In genomic region chr2L:14556811-14557210, dm6 we compare ENCODE assay signal across 1 fruit fly cellular context.
TF ChIP-seq lines count a peak whose summit lies in the region.

No protein-coding gene starts in this region.

TF ChIP-seq in whole organism, embryonic, 481 proteins besides CTCF, POLR2A, EP300 and RAD21 (continued from another document and continues in another):
- peak; percentile 80 for TF ChIP-seq CG12299 (tag; optimal IDR thresholded peaks at IDR 0.05; lab: Kevin White, UChicago)
- TF ChIP-seq CG7357 (GFP tag; IDR thresholded peaks at IDR 0.05; lab: Robert Waterston, UW): no peak
- peak; percentile 23 for TF ChIP-seq bigmax (GFP tag; optimal IDR thresholded peaks at IDR 0.05; lab: Kevin White, UChicago)
- TF ChIP-seq da (GFP tag; optimal IDR thresholded peaks at IDR 0.05; lab: Kevin White, UChicago): peak; percentile 73
- TF ChIP-seq MTF-1 (GFP tag; optimal IDR thresholded peaks at IDR 0.05; lab: Kevin White, UChicago; ENCODE audit: borderline replicate concordance): peak; percentile 88
- no peak for TF ChIP-seq Oaz (GFP tag; IDR thresholded peaks at IDR 0.05; lab: Robert Waterston, UW)
- TF ChIP-seq ac (GFP tag; optimal IDR thresholded peaks at IDR 0.05; lab: Kevin White, UChicago): peak; percentile 94
- TF ChIP-seq Xrp1 (GFP tag; IDR thresholded peaks at IDR 0.05; lab: Robert Waterston, UW): peak; percentile 86
- TF ChIP-seq CkIIα-i1 (GFP tag; IDR thresholded peaks at IDR 0.05; lab: Robert Waterston, UW): no peak
- TF ChIP-seq CG8388 (GFP tag; optimal IDR thresholded peaks at IDR 0.05; lab: Kevin White, UChicago): peak; percentile 62
- peak; percentile 61 for TF ChIP-seq Bteb2 (GFP tag; optimal IDR thresholded peaks at IDR 0.05; lab: Kevin White, UChicago)
- TF ChIP-seq Elba2 (GFP tag; optimal IDR thresholded peaks at IDR 0.05; lab: Kevin White, UChicago): no peak
- peak; percentile 85 for TF ChIP-seq CG18599 (GFP tag; optimal IDR thresholded peaks at IDR 0.05; lab: Kevin White, UChicago)
- TF ChIP-seq corto (GFP tag; optimal IDR thresholded peaks at IDR 0.05; lab: Kevin White, UChicago): no peak
- peak; percentile 35 for TF ChIP-seq Xbp1 (GFP tag; optimal IDR thresholded peaks at IDR 0.05; lab: Kevin White, UChicago)
- peak; percentile 57 for TF ChIP-seq CG15011 (GFP tag; optimal IDR thresholded peaks at IDR 0.05; lab: Kevin White, UChicago)
- 0 out of 3 replicates have a peak, but pooled peaks have one; percentile 5 for TF ChIP-seq Mrtf (GFP tag; IDR thresholded peaks at IDR 0.05; lab: Robert Waterston, UW)
- peak; percentile 75 for TF ChIP-seq CG4328 (GFP tag; optimal IDR thresholded peaks at IDR 0.05; lab: Kevin White, UChicago)
- peak; percentile 93 for TF ChIP-seq CG10209 (GFP tag; optimal IDR thresholded peaks at IDR 0.05; lab: Kevin White, UChicago)
- peak; percentile 87 for TF ChIP-seq zfh1 (GFP tag; IDR thresholded peaks at IDR 0.05; lab: Robert Waterston, UW)
- TF ChIP-seq sd (tag; optimal IDR thresholded peaks at IDR 0.05; lab: Kevin White, UChicago): peak; percentile 80
- TF ChIP-seq ro (GFP tag; IDR thresholded peaks at IDR 0.05; lab: Robert Waterston, UW): peak; percentile 37; the same call in 1 of the 2 replicates
- TF ChIP-seq grau (tag; optimal IDR thresholded peaks at IDR 0.05; lab: Kevin White, UChicago): peak; percentile 48
- TF ChIP-seq CG15073 (GFP tag; optimal IDR thresholded peaks at IDR 0.05; lab: Kevin White, UChicago): peak; percentile 14
- peak; percentile 8 for TF ChIP-seq pros (GFP tag; optimal IDR thresholded peaks at IDR 0.05; lab: Kevin White, UChicago)
- TF ChIP-seq Hey (tag; optimal IDR thresholded peaks at IDR 0.05; lab: Kevin White, UChicago): peak; percentile 71
- no peak for TF ChIP-seq Bgb (GFP tag; IDR thresholded peaks at IDR 0.05; lab: Robert Waterston, UW; ENCODE audit: partially characterized antibody)
- TF ChIP-seq CG4820 (GFP tag; optimal IDR thresholded peaks at IDR 0.05; lab: Kevin White, UChicago): peak; percentile 76
- TF ChIP-seq fru (optimal IDR thresholded peaks at IDR 0.05; lab: Kevin White, UChicago): no peak
- peak; percentile 3 for TF ChIP-seq CG7271 (tag; optimal IDR thresholded peaks at IDR 0.05; lab: Kevin White, UChicago)
- TF ChIP-seq CG6854 (GFP tag; optimal IDR thresholded peaks at IDR 0.05; lab: Kevin White, UChicago): peak; percentile 57
- TF ChIP-seq CG10267 (tag; optimal IDR thresholded peaks at IDR 0.05; lab: Kevin White, UChicago): peak; percentile 58
- TF ChIP-seq CG4404 (GFP tag; IDR thresholded peaks at IDR 0.05; lab: Robert Waterston, UW): no peak
- no peak for TF ChIP-seq cad (GFP tag; optimal IDR thresholded peaks at IDR 0.05; lab: Kevin White, UChicago)
- TF ChIP-seq CG14441 (GFP tag; IDR thresholded peaks at IDR 0.05; lab: Robert Waterston, UW): peak; percentile 11; the same call in 1 of the 2 replicates
- peak; percentile 59; the same call in 1 of the 2 replicates for TF ChIP-seq sens-2 (GFP tag; IDR thresholded peaks at IDR 0.05; lab: Robert Waterston, UW)
- TF ChIP-seq CG8944 (GFP tag; optimal IDR thresholded peaks at IDR 0.05; lab: Kevin White, UChicago): peak; percentile 85
- TF ChIP-seq CG43689 (GFP tag; IDR thresholded peaks at IDR 0.05; lab: Robert Waterston, UW): no peak
- TF ChIP-seq CG11247 (GFP tag; IDR thresholded peaks at IDR 0.05; lab: Robert Waterston, UW): peak; percentile 68
- TF ChIP-seq mam (GFP tag; optimal IDR thresholded peaks at IDR 0.05; lab: Kevin White, UChicago): peak; percentile 57
- TF ChIP-seq CG3995 (GFP tag; optimal IDR thresholded peaks at IDR 0.05; lab: Kevin White, UChicago): no peak
- TF ChIP-seq D (optimal IDR thresholded peaks at IDR 0.05; lab: Kevin White, UChicago): no peak
- TF ChIP-seq D (GFP tag; optimal IDR thresholded peaks at IDR 0.05; lab: Kevin White, UChicago): peak; percentile 93
- TF ChIP-seq usp (GFP tag; optimal IDR thresholded peaks at IDR 0.05; lab: Kevin White, UChicago): no peak
- peak in 1 of 2 experiments; percentile 15 for TF ChIP-seq Eip74EF (GFP tag; optimal IDR thresholded peaks at IDR 0.05; lab: Kevin White, UChicago)
- TF ChIP-seq CG17612 (GFP tag; IDR thresholded peaks at IDR 0.05; lab: Robert Waterston, UW): peak; percentile 25; the same call in 1 of the 2 replicates
- TF ChIP-seq CG14710 (tag; optimal IDR thresholded peaks at IDR 0.05; lab: Kevin White, UChicago): peak; percentile 83
- TF ChIP-seq CHES-1-like (GFP tag; optimal IDR thresholded peaks at IDR 0.05; lab: Kevin White, UChicago): peak; percentile 79
- peak; percentile 92 for TF ChIP-seq org-1 (GFP tag; optimal IDR thresholded peaks at IDR 0.05; lab: Kevin White, UChicago)
- TF ChIP-seq ato (GFP tag; IDR thresholded peaks at IDR 0.05; lab: Robert Waterston, UW; ENCODE audit: partially characterized antibody): no peak
- TF ChIP-seq CG13775 (GFP tag; optimal IDR thresholded peaks at IDR 0.05; lab: Kevin White, UChicago): peak; percentile 69
- peak; percentile 92 for TF ChIP-seq NK7.1 (GFP tag; optimal IDR thresholded peaks at IDR 0.05; lab: Kevin White, UChicago)
- peak; percentile 93 for TF ChIP-seq CG8089 (GFP tag; optimal IDR thresholded peaks at IDR 0.05; lab: Kevin White, UChicago)
- TF ChIP-seq trem (tag; optimal IDR thresholded peaks at IDR 0.05; lab: Kevin White, UChicago): no peak
- no peak for TF ChIP-seq esg (GFP tag; conservative IDR thresholded peaks at IDR 0.05; lab: Robert Waterston, UW)
- TF ChIP-seq ara (GFP tag; IDR thresholded peaks at IDR 0.05; lab: Robert Waterston, UW): peak; percentile 84
- TF ChIP-seq CG17186 (GFP tag; optimal IDR thresholded peaks at IDR 0.05; lab: Kevin White, UChicago): peak; percentile 55
- no peak for TF ChIP-seq CG6272 (GFP tag; IDR thresholded peaks at IDR 0.05; lab: Robert Waterston, UW)
- peak; percentile 80 for TF ChIP-seq CG3838 (GFP tag; optimal IDR thresholded peaks at IDR 0.05; lab: Kevin White, UChicago)
- TF ChIP-seq Sox102F (GFP tag; optimal IDR thresholded peaks at IDR 0.05; lab: Kevin White, UChicago): peak; percentile 45
- no peak for TF ChIP-seq ab (GFP tag; optimal IDR thresholded peaks at IDR 0.05; lab: Kevin White, UChicago)
- TF ChIP-seq CG9609 (GFP tag; optimal IDR thresholded peaks at IDR 0.05; lab: Kevin White, UChicago): peak; percentile 57
- peak; percentile 83 for TF ChIP-seq Asciz (GFP tag; optimal IDR thresholded peaks at IDR 0.05; lab: Kevin White, UChicago)
- no peak for TF ChIP-seq kah (GFP tag; optimal IDR thresholded peaks at IDR 0.05; lab: Kevin White, UChicago)
- TF ChIP-seq dpn (GFP tag; optimal IDR thresholded peaks at IDR 0.05; lab: Kevin White, UChicago): peak; percentile 54 to 83
- TF ChIP-seq luna (GFP tag; optimal IDR thresholded peaks at IDR 0.05; lab: Kevin White, UChicago): no peak
- peak; percentile 74 for TF ChIP-seq run (tag; optimal IDR thresholded peaks at IDR 0.05; lab: Kevin White, UChicago)
- TF ChIP-seq CG11085 (GFP tag; IDR thresholded peaks at IDR 0.05; lab: Robert Waterston, UW): no peak
- TF ChIP-seq CG1603 (tag; optimal IDR thresholded peaks at IDR 0.05; lab: Kevin White, UChicago): peak; percentile 90
- no peak for TF ChIP-seq wdn (GFP tag; IDR thresholded peaks at IDR 0.05; lab: Robert Waterston, UW)
- no peak; the same call in 1 of the 2 replicates for TF ChIP-seq klu (GFP tag; IDR thresholded peaks at IDR 0.05; lab: Robert Waterston, UW)
- TF ChIP-seq E2f2 (GFP tag; IDR thresholded peaks at IDR 0.05; lab: Robert Waterston, UW): peak; percentile 50
- peak; percentile 72 for TF ChIP-seq pum (GFP tag; optimal IDR thresholded peaks at IDR 0.05; lab: Kevin White, UChicago)
- TF ChIP-seq CG4424 (GFP tag; optimal IDR thresholded peaks at IDR 0.05; lab: Kevin White, UChicago): peak; percentile 63
- peak; percentile 77; the same call in 1 of the 2 replicates for TF ChIP-seq HLH3B (GFP tag; IDR thresholded peaks at IDR 0.05; lab: Robert Waterston, UW)
- peak; percentile 89 for TF ChIP-seq CG15696 (tag; optimal IDR thresholded peaks at IDR 0.05; lab: Kevin White, UChicago)
- TF ChIP-seq tup (GFP tag; optimal IDR thresholded peaks at IDR 0.05; lab: Kevin White, UChicago): peak; percentile 95
- TF ChIP-seq CG15601 (tag; optimal IDR thresholded peaks at IDR 0.05; lab: Kevin White, UChicago): peak; percentile 98
- peak; percentile 18 for TF ChIP-seq CG9797 (GFP tag; optimal IDR thresholded peaks at IDR 0.05; lab: Kevin White, UChicago)
- no peak for TF ChIP-seq ase (GFP tag; IDR thresholded peaks at IDR 0.05; lab: Robert Waterston, UW)
- peak; percentile 45; the same call in 1 of the 2 replicates for TF ChIP-seq danr (GFP tag; IDR thresholded peaks at IDR 0.05; lab: Robert Waterston, UW)
- no peak for TF ChIP-seq inv (GFP tag; IDR thresholded peaks at IDR 0.05; lab: Robert Waterston, UW; ENCODE audit: partially characterized antibody)
- peak; percentile 67; the same call in 1 of the 2 replicates for TF ChIP-seq stc (GFP tag; IDR thresholded peaks at IDR 0.05; lab: Robert Waterston, UW)
- TF ChIP-seq Spps (tag; optimal IDR thresholded peaks at IDR 0.05; lab: Kevin White, UChicago): peak; percentile 83
- peak; percentile 23 for TF ChIP-seq cwo (GFP tag; optimal IDR thresholded peaks at IDR 0.05; lab: Kevin White, UChicago)
- TF ChIP-seq MBD-R2 (GFP tag; IDR thresholded peaks at IDR 0.05; lab: Robert Waterston, UW): no peak
- peak; percentile 82 for TF ChIP-seq sob (GFP tag; IDR thresholded peaks at IDR 0.05; lab: Robert Waterston, UW)
- peak; percentile 45; the same call in 1 of the 3 replicates for TF ChIP-seq Optix (GFP tag; IDR thresholded peaks at IDR 0.05; lab: Robert Waterston, UW)
- peak; percentile 38 for TF ChIP-seq sug (tag; optimal IDR thresholded peaks at IDR 0.05; lab: Kevin White, UChicago)
- peak; percentile 39 for TF ChIP-seq NfI (GFP tag; optimal IDR thresholded peaks at IDR 0.05; lab: Kevin White, UChicago)
- peak; percentile 6 for TF ChIP-seq CG10274 (GFP tag; optimal IDR thresholded peaks at IDR 0.05; lab: Kevin White, UChicago)
- TF ChIP-seq CG30403 (GFP tag; optimal IDR thresholded peaks at IDR 0.05; lab: Kevin White, UChicago): peak; percentile 28
- peak; percentile 96 for TF ChIP-seq CG9727 (GFP tag; optimal IDR thresholded peaks at IDR 0.05; lab: Kevin White, UChicago)
- peak; percentile 87 for TF ChIP-seq CG10959 (GFP tag; IDR thresholded peaks at IDR 0.05; lab: Robert Waterston, UW)
- TF ChIP-seq fd102C (GFP tag; optimal IDR thresholded peaks at IDR 0.05; lab: Kevin White, UChicago): peak; percentile 99
- no peak for TF ChIP-seq Neu2 (GFP tag; optimal IDR thresholded peaks at IDR 0.05; lab: Kevin White, UChicago; ENCODE audit: borderline replicate concordance)
- no peak for TF ChIP-seq NFAT (GFP tag; IDR thresholded peaks at IDR 0.05; lab: Robert Waterston, UW)
- peak; percentile 42 for TF ChIP-seq CG10147 (GFP tag; optimal IDR thresholded peaks at IDR 0.05; lab: Kevin White, UChicago)
- TF ChIP-seq CG42726 (GFP tag; IDR thresholded peaks at IDR 0.05; lab: Robert Waterston, UW; ENCODE audit: partially characterized antibody): no peak
- peak; percentile 64; the same call in 1 of the 3 replicates for TF ChIP-seq CG11695 (GFP tag; IDR thresholded peaks at IDR 0.05; lab: Robert Waterston, UW)
- TF ChIP-seq gsb-n (tag; optimal IDR thresholded peaks at IDR 0.05; lab: Kevin White, UChicago): peak; percentile 92
- peak; percentile 73 for TF ChIP-seq CG11723 (GFP tag; optimal IDR thresholded peaks at IDR 0.05; lab: Kevin White, UChicago)
- peak; percentile 77 for TF ChIP-seq CG12659 (GFP tag; optimal IDR thresholded peaks at IDR 0.05; lab: Kevin White, UChicago)
- TF ChIP-seq disco-r (GFP tag; optimal IDR thresholded peaks at IDR 0.05; lab: Kevin White, UChicago): peak; percentile 58
- TF ChIP-seq CG17568 (GFP tag; optimal IDR thresholded peaks at IDR 0.05; lab: Kevin White, UChicago): peak; percentile 89
- peak; percentile 86 for TF ChIP-seq CG1647 (GFP tag; optimal IDR thresholded peaks at IDR 0.05; lab: Kevin White, UChicago)
- peak; percentile 46; the same call in 1 of the 2 replicates for TF ChIP-seq toy (GFP tag; IDR thresholded peaks at IDR 0.05; lab: Robert Waterston, UW)
- TF ChIP-seq Drgx (GFP tag; IDR thresholded peaks at IDR 0.05; lab: Robert Waterston, UW): peak; percentile 58
- peak; percentile 27 for TF ChIP-seq gro (GFP tag; optimal IDR thresholded peaks at IDR 0.05; lab: Kevin White, UChicago)
- peak; percentile 80 for TF ChIP-seq CG8924 (tag; optimal IDR thresholded peaks at IDR 0.05; lab: Kevin White, UChicago)
- TF ChIP-seq CG2202 (tag; optimal IDR thresholded peaks at IDR 0.05; lab: Kevin White, UChicago): peak; percentile 97
- peak; percentile 45 for TF ChIP-seq CG30431 (GFP tag; optimal IDR thresholded peaks at IDR 0.05; lab: Kevin White, UChicago)
- TF ChIP-seq repo (GFP tag; optimal IDR thresholded peaks at IDR 0.05; lab: Kevin White, UChicago): peak; percentile 86
- TF ChIP-seq dimm (GFP tag; IDR thresholded peaks at IDR 0.05; lab: Robert Waterston, UW): peak; percentile 23; the same call in 1 of the 2 replicates
- peak; percentile 68 for TF ChIP-seq Mad (GFP tag; optimal IDR thresholded peaks at IDR 0.05; lab: Kevin White, UChicago)
- TF ChIP-seq emc (GFP tag; optimal IDR thresholded peaks at IDR 0.05; lab: Kevin White, UChicago): no peak
- peak; percentile 69 for TF ChIP-seq dm (GFP tag; optimal IDR thresholded peaks at IDR 0.05; lab: Kevin White, UChicago)
- TF ChIP-seq CoRest (tag; optimal IDR thresholded peaks at IDR 0.05; lab: Kevin White, UChicago): peak; percentile 71
- peak; percentile 88 for TF ChIP-seq kay (GFP tag; optimal IDR thresholded peaks at IDR 0.05; lab: Kevin White, UChicago)
- TF ChIP-seq ap (GFP tag; IDR thresholded peaks at IDR 0.05; lab: Robert Waterston, UW): peak; percentile 56
- no peak; the same call in 1 of the 2 replicates for TF ChIP-seq CG4730 (GFP tag; IDR thresholded peaks at IDR 0.05; lab: Robert Waterston, UW)
- TF ChIP-seq vnd (GFP tag; IDR thresholded peaks at IDR 0.05; lab: Robert Waterston, UW; ENCODE audit: partially characterized antibody): no peak
- TF ChIP-seq CG17912 (GFP tag; optimal IDR thresholded peaks at IDR 0.05; lab: Kevin White, UChicago): peak; percentile 25
- TF ChIP-seq prd (optimal IDR thresholded peaks at IDR 0.05; lab: Kevin White, UChicago): no peak
- TF ChIP-seq prd (GFP tag; IDR thresholded peaks at IDR 0.05; lab: Robert Waterston, UW): peak; percentile 55; the same call in 2 of the 3 replicates
- TF ChIP-seq tio (GFP tag; optimal IDR thresholded peaks at IDR 0.05; lab: Kevin White, UChicago): peak; percentile 65
- peak; percentile 36 for TF ChIP-seq mirr (GFP tag; optimal IDR thresholded peaks at IDR 0.05; lab: Kevin White, UChicago)
- peak; percentile 89; the same call in 2 of the 3 replicates for TF ChIP-seq so (GFP tag; IDR thresholded peaks at IDR 0.05; lab: Robert Waterston, UW)
- TF ChIP-seq HmgD (GFP tag; optimal IDR thresholded peaks at IDR 0.05; lab: Kevin White, UChicago): no peak
- no peak for TF ChIP-seq fd3F (GFP tag; optimal IDR thresholded peaks at IDR 0.05; lab: Kevin White, UChicago)
